Worm (Caenorhabditis elegans): Measurements from ENCODE around the gene ttr-35.

ce11 chrX:6484780-6485179 is 27.3 kb upstream of the ttr-35 start, which contains the start of gene gar-1:
- no peak for TF ChIP-seq him-1 (tag; optimal IDR thresholded peaks at IDR 0.05)
- no peak for TF ChIP-seq W03F9.2 (tag; optimal IDR thresholded peaks at IDR 0.05)
- no peak for TF ChIP-seq dao-5 (tag; optimal IDR thresholded peaks at IDR 0.05)

All from whole organism, L4/young adult.